Worm (Caenorhabditis elegans): ENCODE measurements around the gene ugt-10.

DNA sequence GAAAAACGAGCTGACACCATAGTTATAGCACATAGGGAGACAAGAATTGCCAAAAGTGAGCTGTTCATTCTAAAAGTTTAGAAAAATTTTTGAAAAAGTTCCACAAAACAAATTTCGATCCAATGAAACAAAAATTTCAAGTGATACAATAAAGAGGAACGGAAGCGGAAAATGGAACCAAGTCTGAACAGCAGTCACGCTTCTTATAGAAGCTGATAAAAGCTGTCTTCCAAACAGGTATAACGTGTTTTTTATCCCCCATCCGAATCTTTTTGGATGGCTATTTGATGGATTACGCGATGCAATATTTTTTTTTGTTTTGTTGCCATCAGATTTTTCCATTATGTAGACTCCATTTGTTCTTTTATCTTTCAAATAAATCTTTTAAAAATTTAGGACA, 12.4 kb upstream of the ugt-10 start, which contains the start of gene H23N18.5:
- TF ChIP-seq lin-38 (GFP tag; IDR thresholded peaks at IDR 0.05) (no peak), unc-62 (GFP tag; optimal IDR thresholded peaks at IDR 0.05 in 1 of 2) (no peak), unc-62 (tag; optimal IDR thresholded peaks at IDR 0.05) (no peak), nhr-76 (tag; optimal IDR thresholded peaks at IDR 0.05) (no peak), mdl-1 (tag; optimal IDR thresholded peaks at IDR 0.05) (peak in 1 of 2 experiments; percentile 33), egl-27 (tag; optimal IDR thresholded peaks at IDR 0.05) (no peak), nhr-111 (GFP tag; optimal IDR thresholded peaks at IDR 0.05) (no peak), nhr-10 (tag; optimal IDR thresholded peaks at IDR 0.05) (no peak), ZK546.5 (tag; optimal IDR thresholded peaks at IDR 0.05) (no peak), pha-4 (GFP tag; IDR thresholded peaks at IDR 0.05) (no peak), pha-4 (tag; optimal IDR thresholded peaks at IDR 0.05) (no peak), mes-2 (tag; optimal IDR thresholded peaks at IDR 0.05; ENCODE audit: poor library complexity, severe bottlenecking) (no peak)
